Worm (Caenorhabditis elegans) whole organism, L1 larva: ENCODE measurements around the gene Y37E11AR.7.

Source experiments
- C04F5.9 ChIP-seq: sonication (generic microtip); optimal IDR thresholded peaks from 2 replicates; lab custom pipeline; 2016; ENCODE audit warnings: missing genetic modification characterization, missing compliant biosample characterization
- C16A3.4 ChIP-seq: fragments of 150-350 bp; optimal IDR thresholded peaks from 2 replicates; lab custom pipeline; 2014; ENCODE audit warnings: missing biosample characterization, missing genetic modification characterization
- C34B4.2 ChIP-seq: sonication (generic microtip); optimal IDR thresholded peaks from 2 replicates; lab custom pipeline; 2017; ENCODE audit warnings: mild to moderate bottlenecking, missing genetic modification characterization, missing compliant biosample characterization
- F16B12.6 ChIP-seq: fragments of 150-350 bp; optimal IDR thresholded peaks from 2 replicates; lab custom pipeline; 2014; ENCODE audit warnings: missing biosample characterization, missing genetic modification characterization
- alr-1 ChIP-seq: fragments of 200-800 bp; sonication (Bioruptor generic); optimal IDR thresholded peaks from 2 replicates; lab custom pipeline; 2018; ENCODE audit warnings: borderline replicate concordance, mild to moderate bottlenecking, missing genetic modification characterization, missing compliant biosample characterization
- ceh-63 ChIP-seq: fragments of 200-800 bp; sonication (Bioruptor generic); optimal IDR thresholded peaks from 2 replicates; lab custom pipeline; 2018; ENCODE audit warnings: mild to moderate bottlenecking, missing genetic modification characterization, missing compliant biosample characterization
- ceh-8 ChIP-seq: fragments of 200-800 bp; sonication (Bioruptor generic); optimal IDR thresholded peaks from 2 replicates; lab custom pipeline; 2018; ENCODE audit warnings: mild to moderate bottlenecking, missing genetic modification characterization, moderate library complexity, missing compliant biosample characterization
- ceh-88 ChIP-seq: fragments of 200-800 bp; sonication (Bioruptor generic); IDR thresholded peaks from 2 replicates; pipeline ENCODE4 v1.3.6; 2022; ENCODE audit warnings: missing genetic modification characterization, missing compliant biosample characterization
- dsc-1 ChIP-seq: sonication (generic microtip); optimal IDR thresholded peaks from 2 replicates; lab custom pipeline; 2016; ENCODE audit warnings: mild to moderate bottlenecking, missing genetic modification characterization, missing compliant biosample characterization
- efl-3 ChIP-seq: fragments of 200-800 bp; sonication (Bioruptor generic); optimal IDR thresholded peaks from 2 replicates; lab custom pipeline; 2018; ENCODE audit warnings: mild to moderate bottlenecking, missing genetic modification characterization, missing compliant biosample characterization
- elt-3 ChIP-seq, 6 experiments: fragments of 150-350 bp in 1 of 6; sonication (generic microtip); optimal IDR thresholded peaks; 2 replicates each; lab custom pipeline; 2017 to 2018; ENCODE audit warnings: missing biosample characterization in 6 of 6, missing genetic modification characterization in 6 of 6, inconsistent platforms in 1 of 6
- ets-5 ChIP-seq: fragments of 200-800 bp; sonication (Bioruptor generic); IDR thresholded peaks from 2 replicates; pipeline ENCODE4 v1.3.6; 2022; ENCODE audit warnings: missing genetic modification characterization, missing compliant biosample characterization
- fkh-8 ChIP-seq: sonication (generic microtip); optimal IDR thresholded peaks from 2 replicates; lab custom pipeline; 2016; ENCODE audit warnings: mild to moderate bottlenecking, missing genetic modification characterization, missing compliant biosample characterization
- fos-1 ChIP-seq: fragments of 150-350 bp; optimal IDR thresholded peaks from 2 replicates; lab custom pipeline; 2014; ENCODE audit warnings: missing biosample characterization, missing genetic modification characterization
- isw-1 ChIP-seq: fragments of 200-800 bp; sonication (Bioruptor generic); IDR thresholded peaks from 2 replicates; pipeline ENCODE4 v1.3.6; 2022; ENCODE audit warnings: missing genetic modification characterization, missing compliant biosample characterization
- lin-13 ChIP-seq: fragments of 150-350 bp; optimal IDR thresholded peaks from 2 replicates; lab custom pipeline; 2014; ENCODE audit warnings: missing biosample characterization, missing genetic modification reagents, missing genetic modification characterization
- lin-35 ChIP-seq, 2 experiments: fragments of 150-350 bp; optimal IDR thresholded peaks; 2 replicates each; lab custom pipeline; 2014; ENCODE audit warnings: missing biosample characterization in 2 of 2, missing genetic modification characterization in 2 of 2, missing genetic modification reagents in 2 of 2
- lir-3 ChIP-seq: sonication (generic microtip); optimal IDR thresholded peaks from 2 replicates; lab custom pipeline; 2016; ENCODE audit warnings: mild to moderate bottlenecking, missing genetic modification characterization, moderate library complexity, missing compliant biosample characterization; ENCODE audit not compliant: poor library complexity
- lsy-2 ChIP-seq, 2 experiments: fragments of 150-350 bp; optimal IDR thresholded peaks; 2 replicates each; lab custom pipeline; 2014; ENCODE audit warnings: missing biosample characterization in 2 of 2, missing genetic modification characterization in 2 of 2
- nhr-19 ChIP-seq: fragments of 200-800 bp; sonication (Bioruptor generic); conservative IDR thresholded peaks from 2 replicates; pipeline ENCODE4 v1.3.6; 2022; ENCODE audit warnings: missing genetic modification characterization, missing compliant biosample characterization
- nhr-28 ChIP-seq: fragments of 150-350 bp; optimal IDR thresholded peaks from 2 replicates; lab custom pipeline; 2014; ENCODE audit warnings: missing biosample characterization, missing genetic modification characterization
- nhr-71 ChIP-seq: sonication (generic microtip); optimal IDR thresholded peaks from 2 replicates; lab custom pipeline; 2016; ENCODE audit warnings: mild to moderate bottlenecking, missing genetic modification characterization, moderate library complexity, missing compliant biosample characterization
- nhr-76 ChIP-seq: sonication (generic microtip); optimal IDR thresholded peaks from 2 replicates; lab custom pipeline; 2017; ENCODE audit warnings: missing biosample characterization, missing genetic modification characterization
- nhr-77 ChIP-seq: fragments of 150-350 bp; optimal IDR thresholded peaks from 2 replicates; lab custom pipeline; 2014; ENCODE audit warnings: missing biosample characterization, missing genetic modification characterization
- nhr-84 ChIP-seq: sonication (generic microtip); optimal IDR thresholded peaks from 2 replicates; lab custom pipeline; 2017; ENCODE audit warnings: missing biosample characterization, missing genetic modification characterization
- pqm-1 ChIP-seq: sonication (generic microtip); optimal IDR thresholded peaks from 3 replicates; lab custom pipeline; 2017; ENCODE audit warnings: missing biosample characterization, missing genetic modification characterization
- rnt-1 ChIP-seq: sonication (generic microtip); optimal IDR thresholded peaks from 2 replicates; lab custom pipeline; 2016; ENCODE audit warnings: mild to moderate bottlenecking, missing genetic modification characterization, moderate library complexity, missing compliant biosample characterization
- skn-1 ChIP-seq: fragments of 150-350 bp; optimal IDR thresholded peaks from 2 replicates; lab custom pipeline; 2014; ENCODE audit warnings: missing biosample characterization, missing genetic modification characterization
- snpc-4 ChIP-seq: fragments of 150-350 bp; optimal IDR thresholded peaks from 2 replicates; lab custom pipeline; 2014; ENCODE audit warnings: missing biosample characterization, missing genetic modification characterization
- snu-23 ChIP-seq: sonication (generic microtip); optimal IDR thresholded peaks from 2 replicates; lab custom pipeline; 2016; ENCODE audit warnings: missing genetic modification characterization, missing compliant biosample characterization
- swsn-7 ChIP-seq: sonication (generic microtip); optimal IDR thresholded peaks from 2 replicates; lab custom pipeline; 2016; ENCODE audit warnings: missing genetic modification characterization, missing compliant biosample characterization
- unc-130 ChIP-seq: fragments of 150-350 bp; optimal IDR thresholded peaks from 2 replicates; lab custom pipeline; 2017; ENCODE audit warnings: missing biosample characterization, missing genetic modification characterization, inconsistent platforms
- unc-86 ChIP-seq: sonication (generic microtip); optimal IDR thresholded peaks from 2 replicates; lab custom pipeline; 2016; ENCODE audit warnings: missing genetic modification characterization, missing compliant biosample characterization
- unc-98 ChIP-seq: fragments of 200-800 bp; sonication (Bioruptor generic); IDR thresholded peaks from 2 replicates; pipeline ENCODE4 v1.3.6; 2022; ENCODE audit warnings: missing genetic modification characterization, missing compliant biosample characterization
- xbp-1 ChIP-seq: sonication (generic microtip); optimal IDR thresholded peaks from 2 replicates; lab custom pipeline; 2016; ENCODE audit warnings: missing genetic modification characterization, missing compliant biosample characterization
- zag-1 ChIP-seq: fragments of 150-350 bp; optimal IDR thresholded peaks from 2 replicates; lab custom pipeline; 2014; ENCODE audit warnings: missing biosample characterization, missing genetic modification characterization
- ztf-11 ChIP-seq, 2 experiments: sonication (generic microtip); optimal IDR thresholded peaks; 2 replicates each; lab custom pipeline; 2016 to 2017; ENCODE audit warnings: missing genetic modification characterization in 2 of 2, missing biosample characterization in 1 of 2, missing compliant biosample characterization in 1 of 2

The Y37E11AR.7 gene

DNA sequence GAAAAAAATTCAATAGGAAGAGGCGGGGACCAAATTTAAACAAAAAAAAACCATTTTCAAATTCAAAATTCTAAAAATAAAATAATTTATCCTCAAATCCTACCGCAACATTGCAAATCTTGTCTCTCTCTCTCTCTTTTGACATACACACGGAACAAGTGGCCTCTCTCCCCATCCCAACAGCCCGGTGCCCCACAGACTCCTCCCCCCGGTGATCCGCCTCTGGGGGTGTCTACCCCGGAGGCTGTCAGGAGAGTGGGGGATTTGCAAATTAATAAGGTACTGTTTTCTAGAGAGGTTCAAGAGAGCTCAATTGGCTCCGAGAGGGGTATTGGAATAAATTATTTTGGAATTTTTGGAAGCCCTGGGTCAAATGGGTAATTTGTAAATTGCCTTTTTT is 12.5 kb upstream of the Y37E11AR.7 start:
- TF ChIP-seq nhr-84 (tag; lab: Kevin White, UChicago) (no peak), isw-1 (GFP tag; lab: Robert Waterston, UW) (no peak), swsn-7 (tag; lab: Kevin White, UChicago) (no peak), dsc-1 (tag; lab: Kevin White, UChicago) (no peak), fos-1 (tag; lab: Kevin White, UChicago) (no peak), unc-130 (no peak), xbp-1 (tag; lab: Kevin White, UChicago) (no peak), efl-3 (GFP tag; lab: Kevin White, UChicago) (no peak), unc-98 (GFP tag; lab: Robert Waterston, UW) (no peak), nhr-71 (no peak), ceh-88 (no peak), skn-1 (tag; lab: Kevin White, UChicago) (no peak), lin-35 (GFP tag; optimal IDR thresholded peaks at IDR 0.05; lab: Kevin White, UChicago) (no peak), fkh-8 (no peak), nhr-76 (tag; lab: Kevin White, UChicago) (no peak), nhr-77 (tag; lab: Kevin White, UChicago) (no peak), ztf-11 (tag; optimal IDR thresholded peaks at IDR 0.05; lab: Kevin White, UChicago) (no peak), F16B12.6 (no peak)

DNA sequence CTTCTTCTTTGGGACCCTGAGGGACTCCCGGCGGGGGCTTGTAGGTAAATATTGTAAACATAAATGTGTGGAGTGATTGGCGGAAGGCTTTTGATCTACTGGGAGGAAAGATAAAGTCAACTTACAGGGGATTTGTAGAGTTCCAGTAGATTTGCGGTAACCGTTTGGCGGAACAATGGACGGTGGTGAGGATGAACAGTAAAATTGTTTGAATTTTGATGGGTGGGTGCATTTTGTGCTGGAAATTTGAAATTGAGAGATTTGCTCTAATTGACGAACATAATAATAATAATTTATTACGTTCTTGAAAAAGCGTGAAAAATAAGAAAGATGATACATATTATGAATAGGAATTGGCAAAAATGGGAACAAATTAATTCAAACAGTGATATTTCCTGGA is 11.3 kb upstream of the Y37E11AR.7 start, which contains the start of gene vab-2:
TSS of gene vab-2 (minus strand) at position 238 of the 400 bp plus-strand sequence.
- no peak for TF ChIP-seq lin-13 (GFP tag; lab: Kevin White, UChicago)
- TF ChIP-seq C16A3.4: no peak
- TF ChIP-seq pqm-1 (tag; lab: Kevin White, UChicago): no peak
- TF ChIP-seq nhr-28 (tag; lab: Kevin White, UChicago): no peak
- TF ChIP-seq elt-3 (tag; optimal IDR thresholded peaks at IDR 0.05; lab: Kevin White, UChicago): no peak
- TF ChIP-seq unc-130: no peak
- no peak for TF ChIP-seq xbp-1 (tag; lab: Kevin White, UChicago)
- no peak for TF ChIP-seq alr-1 (tag; lab: Kevin White, UChicago)
- TF ChIP-seq ceh-63: no peak
- TF ChIP-seq lir-3 (tag; lab: Kevin White, UChicago): no peak
- no peak for TF ChIP-seq C04F5.9 (tag; lab: Kevin White, UChicago)
- no peak for TF ChIP-seq zag-1 (tag; lab: Kevin White, UChicago)
- no peak for TF ChIP-seq lsy-2 (tag; optimal IDR thresholded peaks at IDR 0.05; lab: Kevin White, UChicago)
- TF ChIP-seq unc-86: no peak
- no peak for TF ChIP-seq snu-23 (GFP tag; lab: Kevin White, UChicago)
- no peak for TF ChIP-seq ztf-11 (tag; optimal IDR thresholded peaks at IDR 0.05; lab: Kevin White, UChicago)
- TF ChIP-seq, all 84 proteins: peak for 0

DNA sequence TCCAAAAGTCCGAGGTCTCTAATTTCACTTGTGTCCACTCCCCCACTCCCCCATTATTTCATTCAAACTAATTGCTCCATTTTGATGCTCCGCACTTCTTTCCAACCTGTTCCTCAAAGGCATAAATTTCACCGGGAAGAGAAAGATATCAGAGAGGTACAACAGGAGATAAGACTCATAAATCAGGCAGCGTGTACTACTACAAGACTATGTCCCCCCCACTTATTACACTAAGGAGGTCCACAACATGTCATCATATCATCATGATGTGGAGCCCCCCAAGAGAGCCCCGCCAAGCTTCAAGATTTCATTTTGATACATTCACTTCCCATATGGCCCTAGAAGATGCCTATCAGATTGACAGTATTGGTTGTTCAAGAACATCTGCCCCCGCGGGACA is 10.2 kb upstream of the Y37E11AR.7 start:
- TF ChIP-seq ets-5 (GFP tag; lab: Robert Waterston, UW): no peak
- TF ChIP-seq rnt-1: peak; percentile 34
- no peak for TF ChIP-seq nhr-84 (tag; lab: Kevin White, UChicago)
- TF ChIP-seq, all 84 proteins: peak for 1

DNA sequence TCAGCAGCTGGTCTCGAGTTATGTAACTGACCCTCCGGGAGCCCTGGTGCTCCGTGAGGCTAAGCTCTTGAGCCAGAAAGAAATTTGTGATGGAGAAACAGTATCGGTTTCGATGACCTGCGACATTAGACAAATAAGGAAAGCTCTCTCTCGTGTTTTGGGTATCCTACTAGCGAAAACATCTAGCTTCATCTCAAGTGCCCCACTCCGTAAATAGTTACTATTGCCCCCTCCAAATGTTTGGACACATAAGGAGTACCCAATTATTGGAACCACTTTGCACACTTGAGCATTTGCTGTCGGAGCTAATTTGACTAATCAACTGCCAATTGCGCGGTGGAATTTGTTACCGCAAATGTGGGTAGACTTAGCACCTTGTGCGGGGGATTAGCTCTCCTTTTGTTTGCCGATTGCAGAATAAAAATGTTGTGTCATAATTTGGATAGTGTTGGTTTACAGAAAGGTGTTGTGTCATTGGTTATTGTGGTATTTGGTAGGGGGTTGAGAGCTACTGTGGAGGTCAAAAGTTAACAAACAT is 8.8 kb upstream of the Y37E11AR.7 start:
- TF ChIP-seq C34B4.2: no peak
- TF ChIP-seq ceh-8: peak; percentile 54
- peak; percentile 1 for TF ChIP-seq dsc-1 (tag; lab: Kevin White, UChicago)

DNA sequence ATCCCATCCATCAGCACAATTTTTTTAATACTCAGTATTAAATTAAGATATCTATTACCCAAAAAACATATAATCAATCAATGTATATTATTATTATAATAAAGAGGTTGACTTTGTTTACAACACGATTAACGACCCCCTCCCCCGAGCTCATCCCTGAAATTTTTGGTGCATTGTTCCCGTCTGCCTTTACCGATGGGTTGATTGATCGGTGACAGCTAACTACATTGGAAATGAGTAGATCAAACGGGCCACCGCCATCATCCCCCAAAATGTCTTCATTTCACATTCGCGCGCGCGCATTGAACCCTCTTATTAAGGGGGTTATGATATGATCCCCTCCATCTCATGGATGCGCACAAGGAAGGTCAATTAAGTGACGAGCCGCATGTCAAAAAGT is 4.6 kb upstream of the Y37E11AR.7 start:
- TF ChIP-seq nhr-77 (tag; lab: Kevin White, UChicago) (no peak), nhr-84 (tag; lab: Kevin White, UChicago) (no peak), alr-1 (tag; lab: Kevin White, UChicago) (no peak), elt-3 (tag; optimal IDR thresholded peaks at IDR 0.05; lab: Kevin White, UChicago) (no peak), nhr-19 (GFP tag; lab: Robert Waterston, UW) (no peak), snpc-4 (no peak), skn-1 (tag; lab: Kevin White, UChicago) (no peak), C16A3.4 (no peak)
